Worm (Caenorhabditis elegans): ENCODE measurements around the gene F15H10.9.

DNA sequence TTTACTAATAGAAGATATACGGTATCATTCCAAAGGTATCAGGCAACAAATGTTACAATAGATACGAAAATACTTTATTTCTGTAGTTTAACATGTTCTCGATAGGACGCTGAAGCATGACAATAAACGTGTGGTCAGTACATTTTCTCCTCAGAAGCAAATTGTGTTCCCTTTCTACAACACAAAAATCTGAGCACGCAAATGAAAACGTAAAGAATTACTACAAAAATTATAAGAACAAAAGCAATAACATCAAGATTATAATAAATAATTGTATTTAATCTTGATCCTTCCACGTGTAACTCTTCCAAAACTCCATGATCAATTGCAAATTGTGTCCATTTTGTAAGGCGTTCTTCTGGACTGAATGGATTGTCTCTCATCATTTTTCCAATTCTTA is 34.7 kb downstream of the F15H10.9 start:
- TF ChIP-seq alr-1 (tag; optimal IDR thresholded peaks at IDR 0.05; ENCODE audit: borderline replicate concordance) (no peak), pax-3 (tag; optimal IDR thresholded peaks at IDR 0.05) (no peak), ztf-4 (tag; optimal IDR thresholded peaks at IDR 0.05) (no peak), fos-1 (tag; optimal IDR thresholded peaks at IDR 0.05) (no peak), nhr-11 (tag; optimal IDR thresholded peaks at IDR 0.05) (no peak), unc-62 (GFP tag; optimal IDR thresholded peaks at IDR 0.05) (no peak), nhr-237 (tag; optimal IDR thresholded peaks at IDR 0.05) (no peak), skn-1 (tag; optimal IDR thresholded peaks at IDR 0.05) (no peak), fkh-4 (tag; optimal IDR thresholded peaks at IDR 0.05; ENCODE audit: borderline replicate concordance) (no peak), ama-1 (optimal IDR thresholded peaks at IDR 0.05) (no peak), elt-3 (tag; optimal IDR thresholded peaks at IDR 0.05) (no peak), nhr-77 (tag; optimal IDR thresholded peaks at IDR 0.05) (no peak)
